Worm (Caenorhabditis elegans): ENCODE measurements around the gene C14A4.8.

Gene C14A4.8

DNA sequence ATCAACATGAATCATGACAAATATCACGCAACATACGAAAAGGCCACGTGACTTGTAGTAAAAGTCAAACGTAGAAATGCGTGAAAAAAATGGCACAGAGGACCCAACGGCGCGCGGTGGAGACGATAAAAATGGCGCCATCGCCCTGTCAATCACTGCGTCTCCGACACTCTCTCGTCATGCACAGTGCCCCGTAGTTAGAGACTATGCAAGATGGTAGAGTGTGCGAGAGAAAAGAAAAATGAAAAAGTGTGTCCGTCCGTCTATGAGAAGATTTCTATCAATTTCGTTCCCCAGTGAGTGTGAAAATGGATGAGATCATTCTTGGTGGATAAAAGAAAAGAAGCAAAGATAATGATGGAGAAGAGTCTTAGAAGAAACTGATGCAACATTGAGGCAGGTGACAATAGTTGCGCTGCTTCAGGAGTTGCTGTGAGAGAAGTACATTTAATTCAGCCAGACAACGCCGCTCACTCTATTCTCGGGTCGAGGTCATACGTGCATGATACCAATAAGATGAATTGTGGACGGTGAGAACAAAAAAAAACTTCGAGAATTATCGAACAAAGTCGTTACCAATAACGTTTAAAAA is 42.4 kb downstream of the C14A4.8 start:
- no peak for TF ChIP-seq ZK546.5 (tag; optimal IDR thresholded peaks at IDR 0.05)
- no peak for TF ChIP-seq daf-12 (tag; optimal IDR thresholded peaks at IDR 0.05)
- TF ChIP-seq snpc-4 (tag; optimal IDR thresholded peaks at IDR 0.05), result no peak
- no peak for TF ChIP-seq Y75B8A.6 (GFP tag; IDR thresholded peaks at IDR 0.05)
- TF ChIP-seq hlh-11 (tag; optimal IDR thresholded peaks at IDR 0.05), result peak; percentile 85
- TF ChIP-seq nhr-41 (GFP tag; IDR thresholded peaks at IDR 0.05), result peak; percentile 52; the same call in 1 of the 2 replicates
- TF ChIP-seq unc-39 (tag; optimal IDR thresholded peaks at IDR 0.05), result no peak
- TF ChIP-seq lin-1 (GFP tag; IDR thresholded peaks at IDR 0.05), result peak; percentile 7; the same call in 1 of the 2 replicates
- no peak for TF ChIP-seq lin-39 (tag; optimal IDR thresholded peaks at IDR 0.05)
- TF ChIP-seq ceh-44 (GFP tag; IDR thresholded peaks at IDR 0.05), result no peak
- no peak for TF ChIP-seq ceh-32 (tag; optimal IDR thresholded peaks at IDR 0.05; ENCODE audit: poor library complexity)
- peak; percentile 60 for TF ChIP-seq dve-1 (tag; optimal IDR thresholded peaks at IDR 0.05; ENCODE audit: insufficient read depth)
- peak; percentile 85 for TF ChIP-seq mdt-29 (GFP tag; IDR thresholded peaks at IDR 0.05)
- TF ChIP-seq dmd-8 (GFP tag; IDR thresholded peaks at IDR 0.05), result no peak
- TF ChIP-seq cey-2 (tag; optimal IDR thresholded peaks at IDR 0.05; ENCODE audit: borderline replicate concordance, insufficient read depth), result no peak
- no peak for TF ChIP-seq F44E2.7 (GFP tag; IDR thresholded peaks at IDR 0.05)
- no peak for TF ChIP-seq spr-3 (GFP tag; optimal IDR thresholded peaks at IDR 0.05)
- peak; percentile 12 to 20 for TF ChIP-seq lsy-2 (tag; optimal IDR thresholded peaks at IDR 0.05)
- no peak; the same call in 1 of the 2 replicates for TF ChIP-seq arid-1 (GFP tag; conservative IDR thresholded peaks at IDR 0.05)
- 0 out of 2 replicates have a peak, but pooled peaks have one; percentile 45 for TF ChIP-seq ctbp-1 (GFP tag; IDR thresholded peaks at IDR 0.05)
- no peak for TF ChIP-seq jun-1 (tag; optimal IDR thresholded peaks at IDR 0.05)
- no peak for TF ChIP-seq Y5F2A.4 (GFP tag; optimal IDR thresholded peaks at IDR 0.05)
- peak; percentile 14; the same call in 1 of the 2 replicates for TF ChIP-seq ceh-20 (GFP tag; IDR thresholded peaks at IDR 0.05)
- peak; percentile 67 for TF ChIP-seq php-3 (GFP tag; IDR thresholded peaks at IDR 0.05)
- no peak for TF ChIP-seq R02D3.7 (tag; optimal IDR thresholded peaks at IDR 0.05)
- TF ChIP-seq mxl-2 (GFP tag; conservative IDR thresholded peaks at IDR 0.05), result 0 out of 2 replicates have a peak, but pooled peaks have one; percentile 8
- no peak for TF ChIP-seq F37D6.2 (tag; optimal IDR thresholded peaks at IDR 0.05)
- TF ChIP-seq ztf-7 (tag; optimal IDR thresholded peaks at IDR 0.05), result peak; percentile 9
- peak; percentile 5 for TF ChIP-seq pqm-1 (tag; optimal IDR thresholded peaks at IDR 0.05)
- TF ChIP-seq egl-27 (tag; optimal IDR thresholded peaks at IDR 0.05), result no peak
- TF ChIP-seq nhr-11 (tag; optimal IDR thresholded peaks at IDR 0.05), result peak; percentile 82
- TF ChIP-seq nhr-6 (tag; optimal IDR thresholded peaks at IDR 0.05), result no peak
- TF ChIP-seq dmd-9 (GFP tag; IDR thresholded peaks at IDR 0.05), result no peak
- TF ChIP-seq mxl-3 (GFP tag; optimal IDR thresholded peaks at IDR 0.05), result peak; percentile 25
- peak in 1 of 2 experiments; percentile 26 for TF ChIP-seq daf-16 (GFP tag; optimal IDR thresholded peaks at IDR 0.05)
- TF ChIP-seq daf-16 (tag; optimal IDR thresholded peaks at IDR 0.05), result peak; percentile 26
- peak; percentile 73 for TF ChIP-seq nhr-28 (tag; optimal IDR thresholded peaks at IDR 0.05)
- TF ChIP-seq set-16 (GFP tag; IDR thresholded peaks at IDR 0.05), result no peak
- no peak for TF ChIP-seq zip-11 (GFP tag; IDR thresholded peaks at IDR 0.05)
- TF ChIP-seq tra-1 (GFP tag; IDR thresholded peaks at IDR 0.05), result peak; percentile 56
- no peak for TF ChIP-seq ZK337.2 (GFP tag; IDR thresholded peaks at IDR 0.05)
- peak; percentile 49 for TF ChIP-seq nhr-77 (tag; optimal IDR thresholded peaks at IDR 0.05)
- TF ChIP-seq nhr-102 (tag; optimal IDR thresholded peaks at IDR 0.05), result peak; percentile 40
- TF ChIP-seq madf-5 (GFP tag; IDR thresholded peaks at IDR 0.05), result no peak
- TF ChIP-seq nhr-237 (tag; optimal IDR thresholded peaks at IDR 0.05), result no peak
- peak; percentile 57 for TF ChIP-seq duxl-1 (tag; optimal IDR thresholded peaks at IDR 0.05; ENCODE audit: poor library complexity)
- 0 out of 2 replicates have a peak, but pooled peaks have one; percentile 23 for TF ChIP-seq vab-7 (GFP tag; IDR thresholded peaks at IDR 0.05)
- TF ChIP-seq lin-13 (GFP tag; optimal IDR thresholded peaks at IDR 0.05), result peak; percentile 44
- TF ChIP-seq unc-62 (GFP tag; optimal IDR thresholded peaks at IDR 0.05 in 1 of 2), result peak in 1 of 2 experiments; percentile 95
- TF ChIP-seq unc-62 (tag; optimal IDR thresholded peaks at IDR 0.05), result no peak
- no peak for TF ChIP-seq lim-7 (GFP tag; IDR thresholded peaks at IDR 0.05)

Measured in whole organism, L4 larva.